Worm (Caenorhabditis elegans): ENCODE data around the gene T15B12.1.

The T15B12.1 gene

DNA sequence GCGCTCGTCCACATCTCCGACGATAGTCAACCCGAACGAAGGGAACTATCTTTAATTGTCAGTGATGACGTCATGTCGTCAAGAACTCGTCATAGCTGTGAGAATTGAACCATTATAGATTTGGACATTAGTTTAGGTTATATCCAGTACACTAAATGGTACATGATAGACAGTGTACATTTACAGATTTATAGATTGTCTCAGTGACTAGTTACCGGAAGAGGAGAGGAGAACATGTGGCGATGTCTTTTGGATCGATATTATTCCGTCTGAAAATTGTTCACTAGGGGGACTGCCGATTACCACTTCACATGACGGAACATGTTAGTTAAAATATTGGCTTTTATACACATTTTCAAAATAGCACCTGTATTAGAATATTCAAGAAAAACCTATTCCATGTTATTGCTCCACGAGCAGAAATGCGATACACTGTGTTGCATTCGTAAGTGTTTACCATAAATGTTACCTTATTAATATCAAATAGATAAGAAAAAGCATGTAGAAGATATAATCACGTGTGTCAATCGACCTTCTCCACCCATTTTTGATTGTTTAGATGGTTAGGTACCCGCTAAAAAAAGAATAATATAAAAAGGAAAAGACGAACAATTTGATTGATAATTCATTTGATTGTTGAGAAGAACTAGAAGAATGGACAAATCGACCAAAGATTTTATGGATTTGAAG is 20.6 kb upstream of the T15B12.1 start, which contains the start of gene ZC395.5:
Gene ZC395.5 (plus strand): TSS at position 632 of the 690 bp plus-strand sequence.
- no peak for TF ChIP-seq ztf-23 (GFP tag; IDR thresholded peaks at IDR 0.05)

DNA sequence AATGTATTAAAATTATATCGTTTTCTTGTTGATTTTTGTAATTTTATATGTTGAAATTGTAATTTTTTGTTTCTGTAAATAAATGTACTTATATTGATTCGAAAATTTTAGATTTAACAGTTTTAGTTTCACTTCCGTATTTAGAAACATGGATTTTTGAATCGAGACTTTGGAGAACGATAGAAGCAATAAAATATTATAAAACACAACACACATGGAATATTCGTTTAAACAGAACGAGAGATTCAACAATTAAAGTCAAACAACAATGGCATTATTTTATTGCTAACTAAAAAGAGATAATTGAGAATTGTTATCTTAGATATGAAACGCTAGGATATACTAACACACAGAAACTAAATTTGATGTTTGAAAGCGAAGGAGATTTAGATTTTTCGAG is 19.5 kb upstream of the T15B12.1 start:
- no peak for TF ChIP-seq tab-1 (GFP tag; IDR thresholded peaks at IDR 0.05)
- TF ChIP-seq ref-1 (GFP tag; conservative IDR thresholded peaks at IDR 0.05) = no peak
- TF ChIP-seq ztf-23 (GFP tag; IDR thresholded peaks at IDR 0.05) = no peak
- no peak for TF ChIP-seq cog-1 (tag; optimal IDR thresholded peaks at IDR 0.05)
- TF ChIP-seq flt-1 (GFP tag; IDR thresholded peaks at IDR 0.05) = no peak
- TF ChIP-seq T22C8.4 (GFP tag; IDR thresholded peaks at IDR 0.05) = no peak

DNA sequence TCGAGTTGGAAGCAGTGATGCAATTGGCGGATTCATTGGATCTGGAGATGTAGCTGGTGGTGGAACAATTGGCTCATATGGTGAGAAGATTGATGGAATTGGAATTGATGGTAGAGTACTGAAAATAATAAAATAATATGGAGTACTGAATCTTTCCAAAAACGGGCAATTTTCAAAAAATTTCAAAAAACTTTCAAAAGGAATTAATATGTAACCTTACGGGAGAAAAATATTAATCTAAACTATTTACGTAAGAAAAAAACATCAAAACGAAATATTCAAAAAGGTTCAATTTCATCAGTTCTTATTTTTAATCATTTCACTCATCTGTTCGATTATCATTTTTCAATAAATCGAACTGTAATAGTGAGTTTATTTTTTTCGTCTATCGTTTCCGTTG is 18.2 kb upstream of the T15B12.1 start, which contains the start of gene ZC395.4:
Gene ZC395.4 (plus strand): TSS at position 301 of the 400 bp plus-strand sequence.
- no peak for TF ChIP-seq flt-1 (GFP tag; IDR thresholded peaks at IDR 0.05)
- TF ChIP-seq med-1 (GFP tag; optimal IDR thresholded peaks at IDR 0.05; ENCODE audit: insufficient read depth) = no peak
- no peak for TF ChIP-seq ref-1 (GFP tag; conservative IDR thresholded peaks at IDR 0.05)
- TF ChIP-seq ztf-23 (GFP tag; IDR thresholded peaks at IDR 0.05) = no peak
- no peak for TF ChIP-seq ztf-29 (GFP tag; IDR thresholded peaks at IDR 0.05)
- no peak for TF ChIP-seq T22C8.4 (GFP tag; IDR thresholded peaks at IDR 0.05)
- no peak for TF ChIP-seq tab-1 (GFP tag; IDR thresholded peaks at IDR 0.05)
- TF ChIP-seq klf-2 (GFP tag; conservative IDR thresholded peaks at IDR 0.05) = no peak

DNA sequence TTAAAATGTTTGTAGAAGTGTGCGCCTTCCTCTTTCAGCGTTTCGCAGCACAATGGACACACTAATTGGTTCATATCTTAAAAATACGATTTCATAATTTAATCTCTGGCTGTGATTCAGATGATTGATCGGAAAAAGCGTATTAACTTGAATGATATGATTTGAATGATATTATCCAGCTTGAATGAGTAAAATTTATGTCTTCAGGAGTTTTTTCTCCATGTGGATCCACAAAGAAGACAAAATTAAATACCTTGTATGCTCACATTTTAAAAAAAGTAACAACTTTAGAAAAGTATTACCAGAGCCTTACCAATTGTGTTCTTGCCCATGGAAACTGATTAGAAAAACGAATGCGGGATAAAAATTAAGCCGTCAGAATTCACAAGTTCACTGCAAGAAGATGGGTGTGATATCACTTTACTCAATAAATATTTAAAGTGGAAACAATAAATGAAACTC is 14.6 kb upstream of the T15B12.1 start, which contains the start of gene ztf-8:
Gene ztf-8 (minus strand): TSS at position 76 of the 462 bp plus-strand sequence.
- TF ChIP-seq med-1 (GFP tag; optimal IDR thresholded peaks at IDR 0.05; ENCODE audit: insufficient read depth) = no peak
- no peak for TF ChIP-seq tab-1 (GFP tag; IDR thresholded peaks at IDR 0.05)
- TF ChIP-seq cog-1 (tag; optimal IDR thresholded peaks at IDR 0.05) = no peak
- TF ChIP-seq T22C8.4 (GFP tag; IDR thresholded peaks at IDR 0.05) = no peak
- no peak for TF ChIP-seq klf-2 (GFP tag; conservative IDR thresholded peaks at IDR 0.05)
- TF ChIP-seq ztf-29 (GFP tag; IDR thresholded peaks at IDR 0.05) = no peak
- no peak for TF ChIP-seq flt-1 (GFP tag; IDR thresholded peaks at IDR 0.05)
- no peak for TF ChIP-seq ref-1 (GFP tag; conservative IDR thresholded peaks at IDR 0.05)
- no peak for TF ChIP-seq ztf-23 (GFP tag; IDR thresholded peaks at IDR 0.05)

DNA sequence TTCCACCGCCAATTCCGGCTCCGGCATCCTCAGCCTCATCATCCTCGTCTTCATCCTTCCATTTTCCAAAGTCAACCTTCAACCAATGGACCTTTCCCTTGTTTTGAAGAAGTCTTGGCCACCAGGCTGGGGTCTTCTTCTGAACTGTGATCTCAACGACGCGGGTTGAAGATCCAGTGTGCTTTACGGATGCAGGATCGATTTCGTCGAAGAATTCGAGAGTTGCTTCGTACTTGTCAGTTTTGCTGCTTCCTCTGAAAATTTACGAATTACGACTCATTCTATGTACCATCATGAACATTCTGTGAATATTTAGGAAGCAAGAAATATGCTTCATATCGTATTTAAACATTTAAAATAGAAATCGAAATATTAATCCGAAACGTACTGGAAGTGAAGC is 13.7 kb upstream of the T15B12.1 start:
- no peak for TF ChIP-seq tab-1 (GFP tag; IDR thresholded peaks at IDR 0.05)
- no peak for TF ChIP-seq T22C8.4 (GFP tag; IDR thresholded peaks at IDR 0.05)
- TF ChIP-seq ztf-23 (GFP tag; IDR thresholded peaks at IDR 0.05) = no peak
- TF ChIP-seq ztf-29 (GFP tag; IDR thresholded peaks at IDR 0.05) = no peak
- no peak for TF ChIP-seq med-1 (GFP tag; optimal IDR thresholded peaks at IDR 0.05; ENCODE audit: insufficient read depth)
- no peak for TF ChIP-seq klf-2 (GFP tag; conservative IDR thresholded peaks at IDR 0.05)
- no peak for TF ChIP-seq cog-1 (tag; optimal IDR thresholded peaks at IDR 0.05)
- TF ChIP-seq ref-1 (GFP tag; conservative IDR thresholded peaks at IDR 0.05) = no peak
- TF ChIP-seq flt-1 (GFP tag; IDR thresholded peaks at IDR 0.05) = no peak

DNA sequence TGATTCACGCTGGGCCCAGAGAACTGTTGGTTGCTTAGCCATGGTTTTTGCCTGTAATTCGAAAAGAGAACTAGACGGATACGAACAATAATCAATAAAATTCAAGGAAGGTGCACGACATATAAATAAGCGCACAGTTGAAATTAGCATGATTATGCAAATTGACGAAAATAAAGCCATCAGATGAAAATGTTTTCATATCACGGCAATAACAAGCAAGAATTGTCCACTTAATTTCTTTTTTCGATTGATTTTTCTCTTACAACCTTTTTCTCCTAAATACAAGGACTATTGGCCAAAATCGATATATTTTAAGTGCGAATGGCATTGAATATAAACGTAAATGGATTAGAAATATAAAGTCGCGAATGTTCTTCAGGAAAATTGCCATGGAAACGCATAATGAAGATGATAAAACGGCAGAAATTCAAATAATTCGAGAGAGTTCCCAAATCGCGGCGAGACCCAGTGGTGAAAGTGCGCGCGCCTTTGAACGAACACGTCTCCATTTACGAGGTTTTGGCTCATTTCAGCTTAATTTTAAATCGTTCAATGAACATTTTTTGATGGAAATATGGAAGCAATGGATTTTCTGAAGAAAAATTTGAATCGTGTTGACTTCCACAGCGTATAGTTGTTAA is 13.1 kb upstream of the T15B12.1 start, which contains the start of the genes daf-41 and toc-1:
Gene daf-41 (minus strand): TSS at position 51 of the 641 bp plus-strand sequence.
Gene toc-1 (plus strand): TSS at position 537 of the 641 bp plus-strand sequence.
- no peak for TF ChIP-seq ztf-29 (GFP tag; IDR thresholded peaks at IDR 0.05)

DNA sequence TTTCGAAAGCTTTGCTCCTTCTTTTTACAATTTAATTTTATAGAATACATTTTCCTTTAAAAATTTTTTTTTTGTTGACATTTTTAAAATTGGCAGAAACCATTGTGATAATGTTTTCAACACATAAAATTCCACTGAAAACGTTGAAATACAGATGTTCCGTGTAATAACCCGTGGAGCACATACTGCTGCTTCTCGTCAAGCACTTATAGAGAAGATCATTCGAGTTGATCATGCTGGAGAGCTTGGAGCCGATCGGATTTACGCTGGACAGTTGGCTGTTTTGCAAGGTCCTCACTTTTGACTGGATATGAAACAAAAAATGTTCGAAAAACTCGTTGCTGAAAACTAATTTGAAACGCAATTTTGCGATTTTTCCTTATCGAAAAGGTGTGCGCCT is 10.2 kb upstream of the T15B12.1 start, which contains the start of gene clk-1:
Gene clk-1 (plus strand): TSS at position 155 of the 400 bp plus-strand sequence.
- TF ChIP-seq T22C8.4 (GFP tag; IDR thresholded peaks at IDR 0.05) (no peak), med-1 (GFP tag; optimal IDR thresholded peaks at IDR 0.05; ENCODE audit: insufficient read depth) (no peak), flt-1 (GFP tag; IDR thresholded peaks at IDR 0.05) (no peak), ztf-29 (GFP tag; IDR thresholded peaks at IDR 0.05) (no peak), tab-1 (GFP tag; IDR thresholded peaks at IDR 0.05) (no peak), ztf-23 (GFP tag; IDR thresholded peaks at IDR 0.05) (no peak), ref-1 (GFP tag; conservative IDR thresholded peaks at IDR 0.05) (no peak), klf-2 (GFP tag; conservative IDR thresholded peaks at IDR 0.05) (no peak), cog-1 (tag; optimal IDR thresholded peaks at IDR 0.05) (no peak)

DNA sequence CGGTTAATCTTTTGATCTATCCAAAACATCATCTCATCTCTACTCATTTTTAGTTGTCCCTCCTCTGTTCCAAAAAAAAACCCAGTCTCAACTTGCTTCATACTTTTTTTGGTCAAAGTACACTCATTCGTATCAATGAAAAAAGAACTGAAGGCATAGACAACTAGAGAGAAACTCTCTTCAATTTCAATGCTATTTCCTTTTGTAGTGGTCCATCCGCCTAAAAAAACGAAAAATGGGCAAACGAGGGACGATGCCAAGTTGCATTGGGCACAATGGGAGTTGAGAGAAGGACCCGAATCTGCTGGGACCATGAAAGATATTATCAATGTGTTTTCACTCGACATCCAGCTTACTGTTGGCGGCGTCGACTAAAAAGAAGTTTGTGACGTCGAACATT is 7.7 kb upstream of the T15B12.1 start:
- TF ChIP-seq flt-1 (GFP tag; IDR thresholded peaks at IDR 0.05) = no peak
- TF ChIP-seq cog-1 (tag; optimal IDR thresholded peaks at IDR 0.05) = no peak
- TF ChIP-seq T22C8.4 (GFP tag; IDR thresholded peaks at IDR 0.05) = no peak
- no peak for TF ChIP-seq ztf-29 (GFP tag; IDR thresholded peaks at IDR 0.05)
- no peak for TF ChIP-seq ztf-23 (GFP tag; IDR thresholded peaks at IDR 0.05)
- TF ChIP-seq tab-1 (GFP tag; IDR thresholded peaks at IDR 0.05) = no peak
- no peak for TF ChIP-seq klf-2 (GFP tag; conservative IDR thresholded peaks at IDR 0.05)
- no peak for TF ChIP-seq med-1 (GFP tag; optimal IDR thresholded peaks at IDR 0.05; ENCODE audit: insufficient read depth)
- no peak for TF ChIP-seq ref-1 (GFP tag; conservative IDR thresholded peaks at IDR 0.05)

DNA sequence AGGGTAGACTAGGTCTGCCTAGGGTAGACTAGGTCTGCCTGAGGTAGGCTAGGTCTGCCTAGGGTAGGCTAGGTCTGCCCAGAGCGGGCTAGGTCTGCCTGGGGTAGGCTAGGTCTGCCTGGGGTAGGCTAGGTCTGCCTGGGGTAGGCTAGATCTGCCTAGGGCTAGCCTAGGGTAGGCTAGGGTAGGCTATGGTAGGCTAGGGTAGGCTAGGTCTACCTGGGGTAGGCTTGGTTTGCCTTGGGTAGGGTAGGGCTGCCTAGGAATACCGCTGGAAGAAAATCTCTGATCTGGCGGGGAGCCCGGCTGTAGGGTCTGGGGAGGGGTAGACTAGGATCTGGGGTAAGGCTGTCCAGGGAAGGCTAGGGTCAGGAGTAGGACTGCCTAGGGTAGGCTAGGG is 2.5 kb upstream of the T15B12.1 start:
- TF ChIP-seq tab-1 (GFP tag; IDR thresholded peaks at IDR 0.05) = 0 out of 2 replicates have a peak, but pooled peaks have one; percentile 54
- no peak for TF ChIP-seq klf-2 (GFP tag; conservative IDR thresholded peaks at IDR 0.05)
- TF ChIP-seq ztf-29 (GFP tag; IDR thresholded peaks at IDR 0.05) = no peak

DNA sequence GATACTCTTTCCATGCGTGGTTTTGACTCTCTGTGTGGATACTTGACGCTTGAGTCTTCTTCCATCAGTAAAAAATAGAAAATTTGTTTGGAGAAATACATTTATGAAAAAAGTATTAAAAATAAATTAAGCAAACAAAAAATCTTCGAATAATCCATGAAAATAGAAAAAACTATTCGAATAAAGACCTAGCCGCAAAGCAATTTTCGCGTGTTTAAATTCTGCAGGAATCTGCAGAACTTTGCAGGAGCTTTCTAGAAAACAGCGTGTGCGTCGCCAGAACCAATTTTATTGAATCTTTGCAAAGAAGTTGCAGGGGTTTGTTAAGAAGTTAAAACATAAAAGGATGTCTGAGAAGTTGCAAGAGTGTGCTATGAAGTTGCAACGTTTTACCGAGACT is 1.8 kb upstream of the T15B12.1 start, which contains the start of gene ZC395.11:
Gene ZC395.11 (minus strand): TSS at position 101 of the 400 bp plus-strand sequence.
- TF ChIP-seq ztf-29 (GFP tag; IDR thresholded peaks at IDR 0.05) = no peak

Data from whole organism, midembryonic.